Fruit fly (Drosophila melanogaster): Measurements from ENCODE around the gene CG14421.

The CG14421 gene

DNA sequence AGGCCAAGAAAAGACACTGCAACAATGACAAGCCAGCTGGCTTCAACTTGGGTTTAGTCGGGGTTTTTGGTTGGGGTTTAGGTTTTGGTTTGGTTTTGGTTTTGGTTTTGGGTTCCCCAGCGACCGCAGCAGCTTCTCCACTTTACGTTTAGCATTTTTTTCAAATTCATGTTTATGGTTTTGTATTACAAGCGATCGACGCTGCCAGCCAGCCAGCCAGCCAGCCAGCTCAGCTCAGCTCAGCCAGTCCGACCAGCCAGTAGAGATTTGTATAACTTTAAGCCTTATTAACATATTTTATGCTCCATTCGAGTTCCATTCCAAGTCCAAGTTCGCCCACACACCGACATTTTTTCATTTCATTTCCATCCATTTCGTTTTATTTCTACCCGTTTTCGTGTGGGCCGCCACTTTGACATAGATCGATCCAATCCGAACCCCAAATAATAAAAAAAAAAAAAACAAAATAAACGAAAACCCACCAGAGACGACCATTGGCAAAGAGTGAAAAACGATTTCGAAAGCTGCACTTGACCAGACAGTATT, 22.7 kb downstream of the CG14421 start (continued):
- TF ChIP-seq CG32532 (GFP tag; IDR thresholded peaks at IDR 0.05) (no peak), CG31441 (GFP tag; IDR thresholded peaks at IDR 0.05) (no peak), CG4707 (GFP tag; optimal IDR thresholded peaks at IDR 0.05) (no peak), HLH3B (GFP tag; IDR thresholded peaks at IDR 0.05) (no peak), CG2712 (tag; optimal IDR thresholded peaks at IDR 0.05) (no peak), CG12769 (tag; optimal IDR thresholded peaks at IDR 0.05) (peak; percentile 17), oc (tag; optimal IDR thresholded peaks at IDR 0.05) (peak; percentile 70), sd (tag; optimal IDR thresholded peaks at IDR 0.05) (peak; percentile 69), Hr78 (GFP tag; optimal IDR thresholded peaks at IDR 0.05) (no peak), sr (GFP tag; IDR thresholded peaks at IDR 0.05) (peak; percentile 52; the same call in 2 of the 3 replicates), CG30020 (tag; optimal IDR thresholded peaks at IDR 0.05) (no peak), pros (GFP tag; optimal IDR thresholded peaks at IDR 0.05) (peak; percentile 17), Optix (GFP tag; IDR thresholded peaks at IDR 0.05) (no peak), vvl (GFP tag; IDR thresholded peaks at IDR 0.05) (peak; percentile 64), so (GFP tag; IDR thresholded peaks at IDR 0.05) (no peak)

DNA sequence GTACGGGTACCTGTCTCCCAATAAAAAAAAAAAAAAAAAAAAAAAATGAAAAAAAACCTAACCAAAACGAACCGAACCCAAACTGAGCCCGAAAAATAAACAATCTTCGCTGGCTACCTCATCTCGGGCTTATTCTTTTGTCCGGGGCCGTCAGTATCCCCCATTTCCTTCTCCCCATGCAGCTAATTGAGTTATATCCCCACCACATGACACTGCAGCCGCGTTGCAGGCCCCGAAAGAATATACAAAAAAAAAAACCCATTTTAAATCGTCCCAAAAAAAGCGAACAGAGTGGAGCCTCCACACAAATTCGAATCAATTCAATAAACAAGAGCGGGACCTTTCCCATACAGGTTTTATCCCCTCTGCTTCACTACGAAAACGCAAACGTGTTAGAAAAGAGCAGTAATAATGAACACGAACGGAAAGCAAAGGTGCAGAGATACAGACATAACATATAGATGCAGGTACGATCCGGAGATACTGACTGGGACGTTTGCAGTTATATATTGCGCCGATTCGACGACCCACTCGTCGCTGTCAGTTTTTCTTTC, 23.5 kb downstream of the CG14421 start:
- TF ChIP-seq tio (GFP tag; optimal IDR thresholded peaks at IDR 0.05), result no peak
- no peak for TF ChIP-seq CG16863 (GFP tag; optimal IDR thresholded peaks at IDR 0.05)
- TF ChIP-seq gt (GFP tag; IDR thresholded peaks at IDR 0.05), result no peak
- peak; percentile 33 for TF ChIP-seq kni (GFP tag; optimal IDR thresholded peaks at IDR 0.05)
- TF ChIP-seq zfh2 (GFP tag; optimal IDR thresholded peaks at IDR 0.05), result no peak
- TF ChIP-seq CG10366 (GFP tag; IDR thresholded peaks at IDR 0.05), result no peak
- peak; percentile 77 for TF ChIP-seq sqz (GFP tag; optimal IDR thresholded peaks at IDR 0.05)
- 0 out of 3 replicates have a peak, but pooled peaks have one; percentile 9 for TF ChIP-seq zfh1 (GFP tag; IDR thresholded peaks at IDR 0.05)
- peak; percentile 81 for TF ChIP-seq sens (GFP tag)
- TF ChIP-seq Pdp1 (GFP tag; optimal IDR thresholded peaks at IDR 0.05), result no peak
- no peak for TF ChIP-seq Hmx (GFP tag; optimal IDR thresholded peaks at IDR 0.05)
- no peak for TF ChIP-seq CG4424 (GFP tag; optimal IDR thresholded peaks at IDR 0.05)
- TF ChIP-seq Oli (tag; optimal IDR thresholded peaks at IDR 0.05), result no peak
- no peak for TF ChIP-seq CG1647 (GFP tag; optimal IDR thresholded peaks at IDR 0.05)
- peak; percentile 46 for TF ChIP-seq abd-A (tag; optimal IDR thresholded peaks at IDR 0.05)
- TF ChIP-seq CG18599 (GFP tag; optimal IDR thresholded peaks at IDR 0.05), result no peak

DNA sequence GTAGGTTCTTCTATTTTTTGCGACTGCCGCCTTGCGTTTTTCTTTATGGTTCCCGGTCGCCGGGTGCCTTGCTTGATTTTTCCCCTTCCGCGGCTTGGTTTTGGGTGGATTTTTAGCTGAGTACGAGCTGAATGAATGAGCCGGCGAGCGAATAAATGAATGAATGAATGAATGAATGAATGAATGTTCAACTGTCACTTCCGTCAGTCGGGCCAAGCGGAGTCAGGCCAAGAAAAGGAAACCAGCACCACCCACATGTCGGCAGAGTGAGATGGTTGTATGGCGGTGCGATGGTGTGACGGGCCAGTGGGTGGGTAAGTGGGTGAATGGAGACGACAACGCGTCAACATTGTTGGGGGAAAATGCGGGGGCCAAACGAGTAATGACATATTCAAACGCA, 27.8 kb downstream of the CG14421 start:
- TF ChIP-seq sr (GFP tag; IDR thresholded peaks at IDR 0.05), result 0 out of 3 replicates have a peak, but pooled peaks have one; percentile 46
- no peak for TF ChIP-seq eyg (GFP tag; optimal IDR thresholded peaks at IDR 0.05)
- no peak for TF ChIP-seq mirr (GFP tag; optimal IDR thresholded peaks at IDR 0.05)
- TF ChIP-seq inv (GFP tag; IDR thresholded peaks at IDR 0.05; ENCODE audit: partially characterized antibody), result no peak
- peak; percentile 49 for TF ChIP-seq Med (GFP tag)
- no peak for TF ChIP-seq fru (optimal IDR thresholded peaks at IDR 0.05)
- TF ChIP-seq mld (GFP tag; IDR thresholded peaks at IDR 0.05; ENCODE audit: partially characterized antibody), result no peak
- TF ChIP-seq CG5180 (GFP tag; optimal IDR thresholded peaks at IDR 0.05), result peak; percentile 13
- TF ChIP-seq Atf6 (GFP tag; IDR thresholded peaks at IDR 0.05), result no peak
- no peak for TF ChIP-seq dmrt11E (tag; optimal IDR thresholded peaks at IDR 0.05)
- TF ChIP-seq CG8281 (tag; optimal IDR thresholded peaks at IDR 0.05), result peak; percentile 94
